Worm (Caenorhabditis elegans): Measurements from ENCODE around the gene F48G7.4.

The F48G7.4 gene

DNA sequence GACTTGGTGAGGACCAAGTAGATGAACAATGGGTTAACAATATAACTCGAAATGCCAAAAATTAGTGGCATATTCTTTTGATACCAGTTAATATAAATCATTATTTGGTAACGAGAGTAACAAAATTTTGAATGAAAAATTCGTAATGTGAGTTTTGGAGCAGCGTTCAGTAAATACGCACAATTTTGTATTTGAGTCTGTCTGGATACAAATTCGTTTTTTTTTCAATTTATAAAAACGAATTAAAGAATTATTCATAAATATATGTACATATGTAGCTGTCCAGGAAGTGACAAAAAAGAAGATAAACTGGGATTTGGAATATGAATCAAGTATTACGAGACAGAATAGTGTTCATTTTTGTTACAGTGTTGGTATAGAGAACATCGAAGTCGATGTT lies 33.7 kb downstream of the F48G7.4 start, which contains the start of gene srj-5:
Gene srj-5 (minus strand): TSS at position 101 of the 400 bp plus-strand sequence.
- TF ChIP-seq rnt-1 (tag; optimal IDR thresholded peaks at IDR 0.05) (no peak), mef-2 (tag; optimal IDR thresholded peaks at IDR 0.05) (no peak), mdl-1 (tag; optimal IDR thresholded peaks at IDR 0.05) (no peak), skn-1 (tag; optimal IDR thresholded peaks at IDR 0.05) (no peak), jun-1 (tag; optimal IDR thresholded peaks at IDR 0.05) (no peak), ceh-82 (tag; optimal IDR thresholded peaks at IDR 0.05) (no peak), lin-15B (tag; optimal IDR thresholded peaks at IDR 0.05) (no peak), hlh-4 (tag; optimal IDR thresholded peaks at IDR 0.05) (no peak), fkh-10 (GFP tag; optimal IDR thresholded peaks at IDR 0.05) (no peak), swsn-7 (tag; optimal IDR thresholded peaks at IDR 0.05) (no peak), zag-1 (tag; optimal IDR thresholded peaks at IDR 0.05) (no peak), pqm-1 (tag; optimal IDR thresholded peaks at IDR 0.05) (no peak), pag-3 (tag; optimal IDR thresholded peaks at IDR 0.05; ENCODE audit: borderline replicate concordance, insufficient read depth) (no peak), mab-9 (GFP tag; IDR thresholded peaks at IDR 0.05) (no peak), nhr-76 (tag; optimal IDR thresholded peaks at IDR 0.05) (no peak), alr-1 (tag; optimal IDR thresholded peaks at IDR 0.05; ENCODE audit: borderline replicate concordance) (no peak), lin-13 (GFP tag; optimal IDR thresholded peaks at IDR 0.05) (no peak), irx-1 (tag; optimal IDR thresholded peaks at IDR 0.05) (no peak), dpl-1 (GFP tag; optimal IDR thresholded peaks at IDR 0.05) (no peak)

DNA sequence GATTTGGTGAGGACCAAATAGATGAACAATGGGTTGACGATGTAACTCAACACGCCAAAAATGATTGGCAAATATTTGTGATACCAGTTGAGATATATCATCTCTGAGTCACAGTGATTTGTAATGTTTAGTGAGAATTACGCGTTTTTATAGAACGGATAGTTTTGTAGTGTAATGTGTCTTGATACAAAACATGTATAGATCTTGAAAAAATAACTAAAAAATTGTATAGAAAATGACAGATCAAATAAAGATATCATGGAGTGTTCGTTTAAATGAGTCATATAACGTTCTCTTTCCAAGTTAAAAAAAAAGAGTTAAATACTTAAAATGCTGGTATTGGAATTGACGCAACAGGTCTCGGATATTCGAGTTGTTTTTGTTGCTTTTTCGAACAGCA lies 35.1 kb downstream of the F48G7.4 start, which contains the start of gene srj-6:
Gene srj-6 (minus strand): TSS at position 101 of the 400 bp plus-strand sequence.
- TF ChIP-seq aly-2 (tag; optimal IDR thresholded peaks at IDR 0.05) (no peak), nhr-19 (GFP tag; conservative IDR thresholded peaks at IDR 0.05) (no peak), pax-3 (tag; optimal IDR thresholded peaks at IDR 0.05) (no peak), swsn-7 (tag; optimal IDR thresholded peaks at IDR 0.05) (no peak), nhr-28 (tag; optimal IDR thresholded peaks at IDR 0.05) (no peak), ceh-63 (GFP tag; optimal IDR thresholded peaks at IDR 0.05) (no peak), unc-98 (GFP tag; IDR thresholded peaks at IDR 0.05) (no peak), unc-86 (tag; optimal IDR thresholded peaks at IDR 0.05) (no peak), C34B4.2 (tag; optimal IDR thresholded peaks at IDR 0.05) (no peak), dsc-1 (tag; optimal IDR thresholded peaks at IDR 0.05) (no peak), pag-3 (tag; optimal IDR thresholded peaks at IDR 0.05; ENCODE audit: borderline replicate concordance, insufficient read depth) (no peak), lin-35 (GFP tag; optimal IDR thresholded peaks at IDR 0.05) (no peak), mef-2 (tag; optimal IDR thresholded peaks at IDR 0.05) (no peak), elt-2 (tag; optimal IDR thresholded peaks at IDR 0.05) (no peak), efl-1 (optimal IDR thresholded peaks at IDR 0.05) (no peak), efl-1 (GFP tag; optimal IDR thresholded peaks at IDR 0.05 in 1 of 2) (no peak), irx-1 (tag; optimal IDR thresholded peaks at IDR 0.05) (no peak), nhr-20 (tag; optimal IDR thresholded peaks at IDR 0.05) (no peak), tlp-1 (tag; optimal IDR thresholded peaks at IDR 0.05) (no peak)

DNA sequence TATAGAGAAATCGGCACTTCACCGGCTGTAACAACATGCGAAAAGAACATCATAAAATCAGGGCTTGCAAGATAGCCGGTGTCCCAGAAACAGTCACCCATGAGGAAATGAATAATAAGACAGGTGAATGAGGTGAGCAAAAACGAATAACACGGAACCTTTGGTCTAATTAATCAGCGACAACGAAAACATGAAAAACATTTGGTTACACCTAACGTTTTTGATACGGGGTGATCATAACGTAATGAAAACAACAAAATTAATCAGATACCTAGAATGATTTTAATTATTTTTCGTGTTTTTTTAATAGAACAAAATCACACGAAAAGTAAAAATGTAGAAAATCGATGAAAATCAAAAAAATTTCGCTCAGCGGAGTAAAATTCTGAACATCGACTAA lies 36.6 kb downstream of the F48G7.4 start, which contains the start of gene srh-245:
Gene srh-245 (minus strand): TSS at position 101 of the 400 bp plus-strand sequence.
- TF ChIP-seq elt-2 (tag; optimal IDR thresholded peaks at IDR 0.05) (no peak), ama-1 (optimal IDR thresholded peaks at IDR 0.05) (no peak), egl-27 (tag; optimal IDR thresholded peaks at IDR 0.05) (no peak), efl-3 (GFP tag; optimal IDR thresholded peaks at IDR 0.05) (no peak), nhr-19 (GFP tag; conservative IDR thresholded peaks at IDR 0.05) (no peak)

DNA sequence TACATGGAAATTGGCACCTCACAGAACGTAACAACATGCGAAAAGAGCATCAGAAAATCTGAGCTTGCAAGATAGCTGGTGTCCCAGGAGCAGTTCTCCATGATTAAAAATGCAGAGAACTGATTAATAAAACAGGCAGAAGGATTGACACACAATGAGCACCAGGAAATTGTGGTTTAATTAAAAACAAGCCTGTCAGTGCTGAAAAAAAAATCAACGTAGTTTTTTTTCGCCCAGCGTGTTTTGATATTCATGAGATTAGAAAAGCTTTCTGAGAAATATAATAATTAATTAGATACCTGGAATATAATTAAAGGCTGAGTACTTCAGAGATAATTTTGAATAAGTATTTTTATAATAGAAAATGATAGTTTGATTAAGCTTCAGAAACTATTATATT lies 38.4 kb downstream of the F48G7.4 start, which contains the start of gene srh-246:
Gene srh-246 (minus strand): TSS at position 101 of the 400 bp plus-strand sequence.
- no peak for TF ChIP-seq nhr-76 (tag; optimal IDR thresholded peaks at IDR 0.05)

Measured in whole organism, L1 larva.